Fruit fly (Drosophila melanogaster) whole organism, embryonic: ENCODE measurements around the gene cysu.

Experiments
- B-H2 ChIP-seq: fragments of 200-800 bp; sonication (Bioruptor generic); optimal IDR thresholded peaks from 2 replicates; lab custom pipeline; 2018; ENCODE audit warnings: missing biosample characterization, mild to moderate bottlenecking, missing genetic modification characterization
- BEAF-32 ChIP-seq: fragments of 200-800 bp; sonication (Bioruptor generic); optimal IDR thresholded peaks from 3 replicates; lab custom pipeline; 2017; ENCODE audit warnings: missing biosample characterization, missing genetic modification characterization, mild to moderate bottlenecking, moderate library complexity, missing genetic modification reagents
- Bdp1 ChIP-seq: fragments of 200-800 bp; sonication (Bioruptor generic); optimal IDR thresholded peaks from 3 replicates; lab custom pipeline; 2016; ENCODE audit warnings: missing biosample characterization, missing genetic modification characterization
- BtbVII ChIP-seq: fragments of 200-800 bp; sonication (Bioruptor generic); optimal IDR thresholded peaks from 3 replicates; lab custom pipeline; 2017; ENCODE audit warnings: missing biosample characterization, mild to moderate bottlenecking, missing genetic modification characterization
- CG12071 ChIP-seq: fragments of 200-800 bp; sonication (Bioruptor generic); optimal IDR thresholded peaks from 3 replicates; lab custom pipeline; 2018; ENCODE audit warnings: missing biosample characterization, mild to moderate bottlenecking, missing genetic modification characterization
- CG14710 ChIP-seq: fragments of 200-800 bp; sonication (Bioruptor generic); optimal IDR thresholded peaks from 3 replicates; lab custom pipeline; 2019; ENCODE audit warnings: missing biosample characterization, mild to moderate bottlenecking, missing genetic modification characterization, moderate library complexity
- CG17186 ChIP-seq: fragments of 200-800 bp; sonication (Bioruptor generic); optimal IDR thresholded peaks from 3 replicates; lab custom pipeline; 2017; ENCODE audit warnings: missing biosample characterization, missing genetic modification reagents, missing genetic modification characterization
- CG17612 ChIP-seq: fragments of 200-800 bp; sonication (Bioruptor generic); IDR thresholded peaks from 2 replicates; pipeline ENCODE4 v1.3.6; 2022; ENCODE audit warnings: missing biosample characterization, missing genetic modification characterization
- CG1792 ChIP-seq: fragments of 200-800 bp; sonication (Bioruptor generic); optimal IDR thresholded peaks from 2 replicates; lab custom pipeline; 2016; ENCODE audit warnings: missing biosample characterization, missing genetic modification characterization
- CG30431 ChIP-seq: fragments of 200-800 bp; sonication (Bioruptor generic); optimal IDR thresholded peaks from 2 replicates; lab custom pipeline; 2017; ENCODE audit warnings: missing biosample characterization, missing genetic modification characterization
- CG3163 ChIP-seq: fragments of 200-800 bp; sonication (Bioruptor generic); optimal IDR thresholded peaks from 3 replicates; lab custom pipeline; 2016; ENCODE audit warnings: missing biosample characterization, missing genetic modification characterization
- CG4854 ChIP-seq: fragments of 200-800 bp; sonication (Bioruptor generic); optimal IDR thresholded peaks from 2 replicates; lab custom pipeline; 2016; ENCODE audit warnings: missing biosample characterization, missing genetic modification characterization, inconsistent platforms
- CG6813 ChIP-seq: fragments of 200-800 bp; sonication (Bioruptor generic); optimal IDR thresholded peaks from 2 replicates; lab custom pipeline; 2017; ENCODE audit warnings: missing biosample characterization, missing genetic modification characterization, mild to moderate bottlenecking, moderate library complexity, missing genetic modification reagents
- CG7372 ChIP-seq: fragments of 200-800 bp; sonication (Bioruptor generic); IDR thresholded peaks from 2 replicates; pipeline ENCODE4 v1.3.6; 2022; ENCODE audit warnings: missing biosample characterization, missing genetic modification characterization
- Dref ChIP-seq: fragments of 200-800 bp; sonication (Bioruptor generic); IDR thresholded peaks from 2 replicates; pipeline ENCODE4 v1.3.6; 2022; ENCODE audit warnings: missing biosample characterization, missing genetic modification characterization
- Fer1 ChIP-seq: fragments of 200-800 bp; sonication (Bioruptor generic); optimal IDR thresholded peaks from 2 replicates; lab custom pipeline; 2017; ENCODE audit warnings: missing biosample characterization, mild to moderate bottlenecking, missing genetic modification characterization
- Gsc ChIP-seq: fragments of 200-800 bp; sonication (Bioruptor generic); IDR thresholded peaks from 2 replicates; pipeline ENCODE4 v1.3.6; 2022; ENCODE audit warnings: missing biosample characterization, missing genetic modification characterization
- Gug ChIP-seq: fragments of 200-800 bp; sonication (Bioruptor generic); IDR thresholded peaks from 4 replicates; pipeline ENCODE4 v1.3.6; 2022; ENCODE audit warnings: missing biosample characterization, missing genetic modification characterization
- H2.0 ChIP-seq: fragments of 200-800 bp; sonication (Bioruptor generic); IDR thresholded peaks from 2 replicates; pipeline ENCODE4 v1.3.6; 2022; ENCODE audit warnings: missing biosample characterization, missing genetic modification characterization
- HHEX ChIP-seq: fragments of 200-800 bp; sonication (Bioruptor generic); optimal IDR thresholded peaks from 3 replicates; lab custom pipeline; 2017; ENCODE audit warnings: missing biosample characterization, mild to moderate bottlenecking, missing genetic modification characterization, missing genetic modification reagents
- Hr51 ChIP-seq, 2 experiments: fragments of 200-800 bp; sonication (Bioruptor generic); optimal IDR thresholded peaks; 2 replicates in 1 of 2; 3 replicates in 1 of 2; lab custom pipeline; 2016 to 2018; ENCODE audit warnings: missing biosample characterization in 2 of 2, missing genetic modification characterization in 2 of 2, mild to moderate bottlenecking in 1 of 2, moderate library complexity in 1 of 2
- NC2β ChIP-seq: fragments of 200-800 bp; sonication (Bioruptor generic); optimal IDR thresholded peaks from 2 replicates; lab custom pipeline; 2016; ENCODE audit warnings: missing biosample characterization, missing genetic modification characterization
- Oli ChIP-seq: fragments of 200-800 bp; sonication (Bioruptor generic); optimal IDR thresholded peaks from 2 replicates; lab custom pipeline; 2018; ENCODE audit warnings: missing biosample characterization, mild to moderate bottlenecking, missing genetic modification characterization, moderate library complexity
- Rfx ChIP-seq: fragments of 200-800 bp; sonication (Bioruptor generic); IDR thresholded peaks from 2 replicates; pipeline ENCODE4 v1.3.6; 2022; ENCODE audit warnings: missing biosample characterization, missing genetic modification characterization
- ab ChIP-seq: fragments of 200-800 bp; sonication (Bioruptor generic); optimal IDR thresholded peaks from 2 replicates; lab custom pipeline; 2016; ENCODE audit warnings: missing biosample characterization, missing genetic modification characterization
- aop ChIP-seq: fragments of 200-800 bp; sonication (Bioruptor generic); IDR thresholded peaks from 2 replicates; pipeline ENCODE4 v1.3.6; 2022; ENCODE audit warnings: missing biosample characterization, missing genetic modification characterization
- ase ChIP-seq: fragments of 200-800 bp; sonication (Bioruptor generic); IDR thresholded peaks from 3 replicates; pipeline ENCODE4 v1.3.6; 2022; ENCODE audit warnings: missing biosample characterization, missing genetic modification characterization
- bbx ChIP-seq: fragments of 200-800 bp; sonication (Bioruptor generic); IDR thresholded peaks from 2 replicates; pipeline ENCODE4 v1.3.6; 2022; ENCODE audit warnings: missing biosample characterization, missing genetic modification characterization; ENCODE audit not compliant: partially characterized antibody
- btn ChIP-seq: fragments of 200-800 bp; sonication (Bioruptor generic); optimal IDR thresholded peaks from 2 replicates; lab custom pipeline; 2016; ENCODE audit warnings: missing biosample characterization, missing genetic modification characterization
- cg ChIP-seq: fragments of 200-800 bp; sonication (Bioruptor generic); optimal IDR thresholded peaks from 3 replicates; lab custom pipeline; 2019; ENCODE audit warnings: missing biosample characterization, mild to moderate bottlenecking, missing genetic modification characterization, moderate library complexity
- croc ChIP-seq: fragments of 200-800 bp; sonication (Bioruptor generic); conservative IDR thresholded peaks from 3 replicates; pipeline ENCODE4 v1.3.6; 2022; ENCODE audit warnings: missing biosample characterization, missing genetic modification characterization
- dm ChIP-seq: fragments of 200-800 bp; sonication (Bioruptor generic); optimal IDR thresholded peaks from 3 replicates; lab custom pipeline; 2016; ENCODE audit warnings: missing biosample characterization, missing genetic modification characterization
- emc ChIP-seq: fragments of 200-800 bp; sonication (Bioruptor generic); optimal IDR thresholded peaks from 2 replicates; lab custom pipeline; 2016; ENCODE audit warnings: missing biosample characterization, missing genetic modification characterization
- eve ChIP-seq, 2 experiments: fragments of >200 bp; optimal IDR thresholded peaks; 2 replicates each; lab custom pipeline; 2017; ENCODE audit warnings: missing biosample characterization in 2 of 2, missing genetic modification characterization in 2 of 2
- gt ChIP-seq: fragments of 200-800 bp; sonication (Bioruptor generic); IDR thresholded peaks from 2 replicates; pipeline ENCODE4 v1.3.6; 2022; ENCODE audit warnings: missing biosample characterization, missing genetic modification characterization
- ken ChIP-seq: fragments of 200-800 bp; sonication (Bioruptor generic); IDR thresholded peaks from 3 replicates; pipeline ENCODE4 v1.3.6; 2022; ENCODE audit warnings: missing biosample characterization, missing genetic modification characterization
- kni ChIP-seq: fragments of 200-800 bp; sonication (Bioruptor generic); optimal IDR thresholded peaks from 3 replicates; lab custom pipeline; 2017; ENCODE audit warnings: mild to moderate bottlenecking, missing biosample characterization, missing genetic modification reagents, missing genetic modification characterization
- knrl ChIP-seq: fragments of 200-800 bp; sonication (Bioruptor generic); IDR thresholded peaks from 3 replicates; pipeline ENCODE4 v1.3.6; 2022; ENCODE audit warnings: missing biosample characterization, missing genetic modification characterization; ENCODE audit not compliant: partially characterized antibody
- mirr ChIP-seq: fragments of 200-800 bp; sonication (Bioruptor generic); optimal IDR thresholded peaks from 3 replicates; lab custom pipeline; 2018; ENCODE audit warnings: missing biosample characterization, mild to moderate bottlenecking, missing genetic modification characterization
- otp ChIP-seq: fragments of 200-800 bp; sonication (Bioruptor generic); IDR thresholded peaks from 3 replicates; pipeline ENCODE4, ENCODE4 v1.3.6; 2022; ENCODE audit warnings: missing biosample characterization, missing genetic modification characterization
- pnt ChIP-seq: fragments of 200-800 bp; sonication (Bioruptor generic); optimal IDR thresholded peaks from 3 replicates; lab custom pipeline; 2016; ENCODE audit warnings: missing biosample characterization, missing genetic modification characterization
- seq ChIP-seq: fragments of 200-800 bp; sonication (Bioruptor generic); IDR thresholded peaks from 2 replicates; pipeline ENCODE4 v1.3.6; 2022; ENCODE audit warnings: missing biosample characterization, missing genetic modification characterization
- shn ChIP-seq: fragments of 200-800 bp; sonication (Bioruptor generic); optimal IDR thresholded peaks from 3 replicates; lab custom pipeline; 2016; ENCODE audit warnings: missing biosample characterization, missing genetic modification characterization
- sima ChIP-seq: fragments of 200-800 bp; sonication (Bioruptor generic); optimal IDR thresholded peaks from 2 replicates; lab custom pipeline; 2016; ENCODE audit warnings: missing biosample characterization, missing genetic modification characterization
- tgo ChIP-seq: fragments of 200-800 bp; sonication (Bioruptor generic); IDR thresholded peaks from 3 replicates; pipeline ENCODE4 v1.3.6; 2022; ENCODE audit warnings: missing biosample characterization, missing genetic modification characterization
- tin ChIP-seq: fragments of 200-800 bp; sonication (Bioruptor generic); optimal IDR thresholded peaks from 3 replicates; lab custom pipeline; 2016; ENCODE audit warnings: missing biosample characterization, missing genetic modification characterization
- ttk ChIP-seq: fragments of 200-800 bp; sonication (Bioruptor generic); IDR thresholded peaks from 2 replicates; pipeline ENCODE4 v2.1.2; 2022; ENCODE audit warnings: missing biosample characterization, missing genetic modification characterization
- twi ChIP-seq: fragments of 200-800 bp; optimal IDR thresholded peaks from 2 replicates; lab custom pipeline; 2019; ENCODE audit warnings: missing biosample characterization, mild to moderate bottlenecking, missing genetic modification characterization, moderate library complexity
- unc-4 ChIP-seq: fragments of 200-800 bp; sonication (Bioruptor generic); IDR thresholded peaks from 2 replicates; pipeline ENCODE4 v1.3.6; 2022; ENCODE audit warnings: missing biosample characterization, missing genetic modification characterization; ENCODE audit not compliant: partially characterized antibody
- wor ChIP-seq: fragments of 200-800 bp; sonication (Bioruptor generic); IDR thresholded peaks from 2 replicates; pipeline ENCODE4 v1.3.6; 2022; ENCODE audit warnings: missing biosample characterization, missing genetic modification characterization
- zfh1 ChIP-seq: fragments of 200-800 bp; sonication (Bioruptor generic); IDR thresholded peaks from 3 replicates; pipeline ENCODE4 v1.3.6; 2022; ENCODE audit warnings: missing biosample characterization, missing genetic modification characterization

cysu gene

dm6 chr3R:17402434-17402833, 23.1 kb upstream of the cysu start, which contains the start of gene Sur-8 (continued):
- peak; percentile 61; the same call in 2 of the 3 replicates for TF ChIP-seq ase
- TF ChIP-seq BtbVII (GFP tag; lab: Kevin White, UChicago), result peak; percentile 25
- no peak for TF ChIP-seq ab (GFP tag; lab: Kevin White, UChicago)
- peak; percentile 42; the same call in 2 of the 3 replicates for TF ChIP-seq knrl (GFP tag; lab: Robert Waterston, UW)
- TF ChIP-seq zfh1 (GFP tag; lab: Robert Waterston, UW), result peak; percentile 86
- peak; percentile 83 for TF ChIP-seq ken (GFP tag; lab: Robert Waterston, UW)
- peak; percentile 29 for TF ChIP-seq wor (GFP tag; lab: Robert Waterston, UW)
- no peak for TF ChIP-seq cg (GFP tag; lab: Kevin White, UChicago)
- TF ChIP-seq aop, result 0 out of 2 replicates have a peak, but pooled peaks have one; percentile 14
- TF ChIP-seq CG17186 (GFP tag; lab: Kevin White, UChicago), result peak; percentile 48
- peak; percentile 62 for TF ChIP-seq H2.0
- peak; percentile 2 for TF ChIP-seq CG14710 (tag; lab: Kevin White, UChicago)
- peak; percentile 52 for TF ChIP-seq NC2β (GFP tag; lab: Kevin White, UChicago)
- TF ChIP-seq ttk (GFP tag; lab: Robert Waterston, UW), result peak; percentile 64
- TF ChIP-seq pnt (GFP tag; lab: Kevin White, UChicago), result peak; percentile 65
- TF ChIP-seq twi, result no peak
- peak; percentile 7 for TF ChIP-seq CG3163 (GFP tag; lab: Kevin White, UChicago)
- TF ChIP-seq Fer1 (GFP tag; lab: Kevin White, UChicago), result no peak
- peak; percentile 63 for TF ChIP-seq shn (GFP tag; lab: Kevin White, UChicago)
- TF ChIP-seq BEAF-32 (GFP tag; lab: Kevin White, UChicago), result peak; percentile 4
- no peak for TF ChIP-seq gt
- TF ChIP-seq CG17612 (GFP tag; lab: Robert Waterston, UW), result peak; percentile 32; the same call in 1 of the 2 replicates
- TF ChIP-seq HHEX, result peak; percentile 71
- peak; percentile 1 for TF ChIP-seq CG6813 (GFP tag; lab: Kevin White, UChicago)
- TF ChIP-seq btn, result no peak
- peak; percentile 62; the same call in 2 of the 4 replicates for TF ChIP-seq Gug (GFP tag; lab: Robert Waterston, UW)
- peak; percentile 31 for TF ChIP-seq dm (GFP tag; lab: Kevin White, UChicago)
- no peak for TF ChIP-seq sima (GFP tag; lab: Kevin White, UChicago)
- peak; percentile 26; the same call in 1 of the 3 replicates for TF ChIP-seq croc (GFP tag; lab: Robert Waterston, UW)
- TF ChIP-seq Bdp1 (GFP tag; lab: Kevin White, UChicago), result peak; percentile 25
- no peak for TF ChIP-seq bbx
- peak; percentile 92 for TF ChIP-seq Rfx (GFP tag; lab: Robert Waterston, UW)
- TF ChIP-seq otp, result peak; percentile 75; the same call in 2 of the 3 replicates
- peak; percentile 36 for TF ChIP-seq CG4854 (GFP tag; lab: Kevin White, UChicago)
- peak; percentile 78 for TF ChIP-seq tin (GFP tag; lab: Kevin White, UChicago)
- TF ChIP-seq emc (GFP tag; lab: Kevin White, UChicago), result no peak
- TF ChIP-seq unc-4 (GFP tag; lab: Robert Waterston, UW), result 0 out of 2 replicates have a peak, but pooled peaks have one; percentile 20
- no peak for TF ChIP-seq seq (GFP tag; lab: Robert Waterston, UW)
- TF ChIP-seq CG7372 (GFP tag; lab: Robert Waterston, UW), result peak; percentile 98
- TF ChIP-seq Dref (GFP tag; lab: Robert Waterston, UW), result peak; percentile 31
- no peak for TF ChIP-seq kni (GFP tag; lab: Kevin White, UChicago)
- TF ChIP-seq Gsc (GFP tag; lab: Robert Waterston, UW), result no peak
- TF ChIP-seq eve (GFP tag; optimal IDR thresholded peaks at IDR 0.05; lab: Kevin White, UChicago), result no peak
- TF ChIP-seq CG12071 (GFP tag; lab: Kevin White, UChicago), result peak; percentile 48
- TF ChIP-seq CG1792 (GFP tag; lab: Kevin White, UChicago), result peak; percentile 13
- peak; percentile 28 for TF ChIP-seq Oli (tag; lab: Kevin White, UChicago)
- peak; percentile 30 for TF ChIP-seq B-H2 (GFP tag; lab: Kevin White, UChicago)
- peak; percentile 67; the same call in 2 of the 3 replicates for TF ChIP-seq tgo
- peak in 1 of 2 experiments; percentile 17 for TF ChIP-seq Hr51 (GFP tag; optimal IDR thresholded peaks at IDR 0.05; lab: Kevin White, UChicago)
- peak; percentile 40 for TF ChIP-seq CG30431 (GFP tag; lab: Kevin White, UChicago)
- peak; percentile 67 for TF ChIP-seq mirr (GFP tag; lab: Kevin White, UChicago)
